Worm (Caenorhabditis elegans): ENCODE results near the gene twk-22.

Gene twk-22

ce11 chrX:16317629-16318028 is 11.4 kb downstream of the twk-22 start, which contains the start of gene T01B4.3:
TSS of gene T01B4.3 (minus strand) at chrX:16317729.
- no peak for TF ChIP-seq fos-1 (tag; optimal IDR thresholded peaks at IDR 0.05)
- no peak for TF ChIP-seq snpc-4 (tag; optimal IDR thresholded peaks at IDR 0.05)
- no peak for TF ChIP-seq lin-13 (GFP tag; optimal IDR thresholded peaks at IDR 0.05)
- no peak for TF ChIP-seq sma-3 (GFP tag; optimal IDR thresholded peaks at IDR 0.05)
- TF ChIP-seq dmd-4 (tag; optimal IDR thresholded peaks at IDR 0.05), result no peak
- TF ChIP-seq elt-1 (tag; optimal IDR thresholded peaks at IDR 0.05), result no peak
- TF ChIP-seq alr-1 (tag; optimal IDR thresholded peaks at IDR 0.05), result no peak
- no peak for TF ChIP-seq unc-39 (tag; optimal IDR thresholded peaks at IDR 0.05)
- no peak for TF ChIP-seq F13H6.1 (tag; optimal IDR thresholded peaks at IDR 0.05)
- TF ChIP-seq ZK546.5 (tag; optimal IDR thresholded peaks at IDR 0.05), result no peak

ce11 chrX:16318248-16318647 is 12.0 kb downstream of the twk-22 start:
- TF ChIP-seq lin-13 (GFP tag; optimal IDR thresholded peaks at IDR 0.05) (no peak), snpc-4 (tag; optimal IDR thresholded peaks at IDR 0.05) (no peak), elt-1 (tag; optimal IDR thresholded peaks at IDR 0.05) (no peak), R02D3.7 (tag; optimal IDR thresholded peaks at IDR 0.05) (no peak), nhr-21 (tag; optimal IDR thresholded peaks at IDR 0.05) (no peak), nhr-12 (tag; optimal IDR thresholded peaks at IDR 0.05) (no peak), dmd-4 (tag; optimal IDR thresholded peaks at IDR 0.05) (no peak), nhr-25 (tag; optimal IDR thresholded peaks at IDR 0.05) (no peak), unc-39 (tag; optimal IDR thresholded peaks at IDR 0.05) (no peak), C34F6.9 (tag; optimal IDR thresholded peaks at IDR 0.05) (no peak), ztf-4 (tag; optimal IDR thresholded peaks at IDR 0.05) (no peak), unc-62 (GFP tag; optimal IDR thresholded peaks at IDR 0.05) (no peak), ama-1 (optimal IDR thresholded peaks at IDR 0.05) (no peak), alr-1 (tag; optimal IDR thresholded peaks at IDR 0.05) (no peak), ztf-1 (GFP tag; conservative IDR thresholded peaks at IDR 0.05) (no peak), nhr-77 (tag; optimal IDR thresholded peaks at IDR 0.05) (no peak), Y55F3AM.14 (GFP tag; optimal IDR thresholded peaks at IDR 0.05) (no peak), lsy-2 (tag; optimal IDR thresholded peaks at IDR 0.05) (no peak), mab-5 (tag; optimal IDR thresholded peaks at IDR 0.05) (no peak)

- TF ChIP-seq nhr-10 (tag; optimal IDR thresholded peaks at IDR 0.05) (no peak), peb-1 (tag; optimal IDR thresholded peaks at IDR 0.05) (no peak), lin-13 (GFP tag; optimal IDR thresholded peaks at IDR 0.05) (no peak), elt-3 (tag; optimal IDR thresholded peaks at IDR 0.05) (no peak), mdl-1 (tag; optimal IDR thresholded peaks at IDR 0.05) (no peak), nhr-6 (tag; optimal IDR thresholded peaks at IDR 0.05) (no peak), unc-39 (tag; optimal IDR thresholded peaks at IDR 0.05) (no peak), nhr-23 (tag; optimal IDR thresholded peaks at IDR 0.05) (no peak), nhr-12 (tag; optimal IDR thresholded peaks at IDR 0.05) (no peak), lin-11 (tag; optimal IDR thresholded peaks at IDR 0.05) (no peak)
Measured at ce11 chrX:16321327-16321726, 15.1 kb downstream of the twk-22 start.

ce11 chrX:16321864-16322263 is 15.6 kb downstream of the twk-22 start:
- TF ChIP-seq nhr-25 (tag; optimal IDR thresholded peaks at IDR 0.05), result peak; percentile 51
- TF ChIP-seq ceh-82 (tag; optimal IDR thresholded peaks at IDR 0.05), result no peak

- TF ChIP-seq blmp-1 (tag; optimal IDR thresholded peaks at IDR 0.05; ENCODE audit: insufficient read depth) (no peak), sem-4 (tag; optimal IDR thresholded peaks at IDR 0.05) (peak; percentile 45), mdl-1 (tag; optimal IDR thresholded peaks at IDR 0.05) (peak in 1 of 2 experiments; percentile 15)
Measured at ce11 chrX:16324222-16324621, 18.0 kb downstream of the twk-22 start.

- TF ChIP-seq nhr-10 (tag; optimal IDR thresholded peaks at IDR 0.05) (peak; percentile 11), nhr-129 (tag; optimal IDR thresholded peaks at IDR 0.05) (no peak)
Measured at ce11 chrX:16327229-16327628, 21.0 kb downstream of the twk-22 start.

All from whole organism, L2 larva.